Fruit fly (Drosophila melanogaster): ENCODE measurements around the gene Dpm3.

Gene Dpm3

DNA sequence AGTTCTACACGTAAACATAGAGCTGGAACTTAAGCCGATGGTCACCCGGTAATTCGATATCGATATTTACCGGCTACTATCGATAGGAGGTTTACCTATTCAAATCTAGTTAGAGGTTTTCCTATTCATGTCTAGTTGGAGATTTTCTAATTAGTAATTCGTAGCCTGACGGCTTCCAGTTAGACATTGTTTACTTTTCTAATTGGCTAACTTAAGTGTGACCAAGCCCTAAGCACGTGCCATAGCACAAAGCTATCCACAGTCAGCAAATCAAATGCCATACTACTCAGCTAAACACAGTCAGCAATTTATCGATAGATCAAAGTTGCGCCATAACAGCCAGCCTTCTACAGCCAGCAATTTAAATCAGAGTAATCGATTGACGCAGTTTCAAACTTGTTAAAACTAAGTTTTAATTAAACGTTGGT is at the start of gene Dpm3:
TSS of gene Dpm3 (minus strand) at position 20 of the 428 bp plus-strand sequence.
- TF ChIP-seq CG1620 (GFP tag; optimal IDR thresholded peaks at IDR 0.05) = peak; percentile 58
- TF ChIP-seq cnc (optimal IDR thresholded peaks at IDR 0.05) = no peak
- TF ChIP-seq tj (GFP tag; optimal IDR thresholded peaks at IDR 0.05) = peak; percentile 20
- TF ChIP-seq pad (GFP tag; optimal IDR thresholded peaks at IDR 0.05) = peak; percentile 15
- no peak for TF ChIP-seq kay (GFP tag; ENCODE audit: borderline replicate concordance)
- peak; percentile 21 for TF ChIP-seq Crg-1 (GFP tag; optimal IDR thresholded peaks at IDR 0.05)
- TF ChIP-seq CG12768 (GFP tag; optimal IDR thresholded peaks at IDR 0.05) = no peak
- TF ChIP-seq ovo (GFP tag; optimal IDR thresholded peaks at IDR 0.05) = no peak
- TF ChIP-seq cic (GFP tag; optimal IDR thresholded peaks at IDR 0.05) = no peak
- TF ChIP-seq CG14711 (tag; optimal IDR thresholded peaks at IDR 0.05) = no peak
- TF ChIP-seq Clk (GFP tag; optimal IDR thresholded peaks at IDR 0.05) = no peak
- TF ChIP-seq Hr96 (GFP tag; optimal IDR thresholded peaks at IDR 0.05) = no peak
- TF ChIP-seq CG7045 (GFP tag; optimal IDR thresholded peaks at IDR 0.05) = no peak
- TF ChIP-seq CG5204 (GFP tag; optimal IDR thresholded peaks at IDR 0.05) = no peak
- peak; percentile 39 for TF ChIP-seq toe (GFP tag; optimal IDR thresholded peaks at IDR 0.05)
- TF ChIP-seq CG33017 (tag; optimal IDR thresholded peaks at IDR 0.05) = no peak
- TF ChIP-seq CG11617 (GFP tag; optimal IDR thresholded peaks at IDR 0.05) = no peak
- TF ChIP-seq bab1 (GFP tag; optimal IDR thresholded peaks at IDR 0.05) = peak; percentile 54
- TF ChIP-seq Mnt (GFP tag; optimal IDR thresholded peaks at IDR 0.05) = peak; percentile 11
- TF ChIP-seq CG7101 (tag; optimal IDR thresholded peaks at IDR 0.05) = no peak

DNA sequence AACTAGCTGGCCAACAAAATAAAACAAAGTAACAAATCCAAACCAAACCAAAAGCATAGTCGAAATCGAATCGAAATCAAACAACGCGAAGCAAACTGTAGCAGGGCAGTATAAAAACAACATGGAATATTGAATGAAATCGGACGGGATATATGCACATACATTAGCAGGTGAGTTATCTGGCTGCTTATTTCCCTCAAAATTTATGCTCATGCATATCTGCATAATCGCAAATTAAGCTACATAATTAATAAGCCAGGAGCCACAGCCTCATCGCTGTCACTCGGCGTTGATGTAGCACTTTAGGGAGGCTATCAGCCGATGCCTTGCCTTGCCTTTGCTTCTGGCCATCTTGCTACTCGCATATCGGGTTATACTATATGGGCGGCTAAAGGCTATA is 49.4 kb upstream of the Dpm3 start:
- no peak for TF ChIP-seq Hr96 (GFP tag; optimal IDR thresholded peaks at IDR 0.05)
- TF ChIP-seq toe (GFP tag; optimal IDR thresholded peaks at IDR 0.05) = no peak
- TF ChIP-seq Clk (GFP tag; optimal IDR thresholded peaks at IDR 0.05) = no peak
- no peak for TF ChIP-seq Crg-1 (GFP tag; optimal IDR thresholded peaks at IDR 0.05)
- no peak for TF ChIP-seq CG1620 (GFP tag; optimal IDR thresholded peaks at IDR 0.05)
- TF ChIP-seq cnc (optimal IDR thresholded peaks at IDR 0.05) = no peak
- no peak for TF ChIP-seq CG11617 (GFP tag; optimal IDR thresholded peaks at IDR 0.05)
- TF ChIP-seq Mnt (GFP tag; optimal IDR thresholded peaks at IDR 0.05) = no peak

DNA sequence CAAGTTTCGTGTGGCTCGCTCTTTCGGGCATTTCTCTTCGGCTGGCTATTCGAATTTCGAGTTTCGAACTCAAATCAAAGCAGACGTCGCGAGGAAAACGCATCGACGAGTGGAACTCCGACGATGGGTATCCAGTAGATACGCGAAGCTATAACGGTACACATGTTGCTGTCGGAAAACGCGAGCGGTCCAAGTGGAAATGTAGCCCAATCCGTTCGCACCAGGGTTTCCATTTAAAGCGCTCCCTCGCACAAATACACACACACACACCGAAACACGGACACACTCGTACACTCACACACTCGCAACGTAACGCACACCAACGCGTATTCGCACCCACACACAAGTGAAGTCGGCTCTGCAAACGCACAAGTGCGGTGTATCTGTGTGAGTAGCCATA is 47.5 kb upstream of the Dpm3 start, which contains the start of gene side-IV:
TSS of gene side-IV (plus strand) at position 253 of the 400 bp plus-strand sequence.
- TF ChIP-seq CG33017 (tag; optimal IDR thresholded peaks at IDR 0.05) (no peak), cnc (optimal IDR thresholded peaks at IDR 0.05) (no peak)

DNA sequence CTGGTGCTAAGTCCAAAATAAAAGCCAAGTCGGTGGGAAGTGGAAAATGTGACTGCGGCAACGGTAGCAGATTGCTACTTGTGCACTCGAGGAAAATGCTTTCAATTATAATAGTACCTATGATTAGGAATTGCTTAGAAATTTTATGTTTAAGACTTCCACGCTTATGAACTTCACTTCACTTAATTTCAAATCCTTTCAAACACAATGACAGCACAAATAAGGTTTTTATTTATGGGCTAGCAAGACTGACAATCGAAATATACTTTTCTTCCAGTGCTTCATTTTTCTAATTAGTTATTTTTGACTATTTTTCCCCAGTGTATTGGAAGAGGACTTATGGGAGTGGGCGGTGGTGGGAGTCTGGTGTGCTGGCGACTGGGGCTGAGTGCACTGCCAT is 45.5 kb upstream of the Dpm3 start:
- TF ChIP-seq toe (GFP tag; optimal IDR thresholded peaks at IDR 0.05) (no peak), Mnt (GFP tag; optimal IDR thresholded peaks at IDR 0.05) (no peak), tj (GFP tag; optimal IDR thresholded peaks at IDR 0.05) (no peak), bab1 (GFP tag; optimal IDR thresholded peaks at IDR 0.05) (no peak), CG7045 (GFP tag; optimal IDR thresholded peaks at IDR 0.05) (no peak), CG1620 (GFP tag; optimal IDR thresholded peaks at IDR 0.05) (no peak), CG12768 (GFP tag; optimal IDR thresholded peaks at IDR 0.05) (no peak), CG5204 (GFP tag; optimal IDR thresholded peaks at IDR 0.05) (no peak), ovo (GFP tag; optimal IDR thresholded peaks at IDR 0.05) (no peak), CG7101 (tag; optimal IDR thresholded peaks at IDR 0.05) (no peak)

DNA sequence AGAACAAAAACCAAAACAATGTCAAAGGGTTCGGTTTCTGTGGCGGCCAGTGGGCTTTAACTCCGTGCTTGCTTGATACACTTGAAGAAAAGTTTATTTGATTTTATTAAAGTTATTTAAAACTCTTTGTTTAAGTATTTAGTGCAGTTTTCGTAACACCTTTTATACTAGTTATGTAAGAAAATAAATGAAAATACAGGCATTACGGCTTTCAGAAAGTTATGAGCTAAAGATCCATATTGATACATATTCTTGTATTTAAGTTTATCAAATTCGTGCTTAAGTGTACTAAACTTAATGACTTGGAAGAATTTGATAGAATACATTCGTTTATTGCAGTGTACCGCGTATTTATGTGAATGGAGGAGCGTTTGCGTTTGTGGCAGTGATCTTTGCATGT is 43.6 kb upstream of the Dpm3 start:
- no peak for TF ChIP-seq tj (GFP tag; optimal IDR thresholded peaks at IDR 0.05)
- no peak for TF ChIP-seq CG1620 (GFP tag; optimal IDR thresholded peaks at IDR 0.05)
- TF ChIP-seq bab1 (GFP tag; optimal IDR thresholded peaks at IDR 0.05) = no peak
- TF ChIP-seq cnc (optimal IDR thresholded peaks at IDR 0.05) = no peak
- no peak for TF ChIP-seq CG7101 (tag; optimal IDR thresholded peaks at IDR 0.05)
- no peak for TF ChIP-seq Mnt (GFP tag; optimal IDR thresholded peaks at IDR 0.05)
- no peak for TF ChIP-seq Hr96 (GFP tag; optimal IDR thresholded peaks at IDR 0.05)
- TF ChIP-seq toe (GFP tag; optimal IDR thresholded peaks at IDR 0.05) = no peak
- TF ChIP-seq kay (GFP tag; ENCODE audit: borderline replicate concordance) = no peak
- no peak for TF ChIP-seq CG14711 (tag; optimal IDR thresholded peaks at IDR 0.05)
- TF ChIP-seq cic (GFP tag; optimal IDR thresholded peaks at IDR 0.05) = no peak
- no peak for TF ChIP-seq CG7045 (GFP tag; optimal IDR thresholded peaks at IDR 0.05)
- TF ChIP-seq CG11617 (GFP tag; optimal IDR thresholded peaks at IDR 0.05) = no peak
- TF ChIP-seq ovo (GFP tag; optimal IDR thresholded peaks at IDR 0.05) = no peak
- no peak for TF ChIP-seq Clk (GFP tag; optimal IDR thresholded peaks at IDR 0.05)

DNA sequence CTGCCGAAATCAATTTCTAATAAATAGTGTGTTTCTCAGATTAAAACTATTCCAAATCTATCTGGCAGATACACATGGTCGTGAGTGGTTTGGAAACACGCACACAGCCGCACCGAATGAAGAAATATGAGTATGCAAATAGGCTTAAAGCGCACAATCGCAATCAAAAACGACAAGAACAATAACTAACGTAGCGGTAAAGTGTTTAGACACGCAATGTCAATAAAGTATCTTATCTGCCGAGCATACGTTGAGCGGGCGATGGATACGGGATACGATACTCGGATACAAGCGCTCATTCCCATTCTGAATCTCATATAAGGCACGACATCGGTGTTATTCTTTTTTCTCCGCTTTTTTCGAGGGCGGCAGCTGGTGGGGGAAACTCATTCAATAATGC is 43.2 kb upstream of the Dpm3 start:
- TF ChIP-seq kay (GFP tag; ENCODE audit: borderline replicate concordance) (no peak), CG14711 (tag; optimal IDR thresholded peaks at IDR 0.05) (no peak), ovo (GFP tag; optimal IDR thresholded peaks at IDR 0.05) (no peak), pad (GFP tag; optimal IDR thresholded peaks at IDR 0.05) (no peak)

DNA sequence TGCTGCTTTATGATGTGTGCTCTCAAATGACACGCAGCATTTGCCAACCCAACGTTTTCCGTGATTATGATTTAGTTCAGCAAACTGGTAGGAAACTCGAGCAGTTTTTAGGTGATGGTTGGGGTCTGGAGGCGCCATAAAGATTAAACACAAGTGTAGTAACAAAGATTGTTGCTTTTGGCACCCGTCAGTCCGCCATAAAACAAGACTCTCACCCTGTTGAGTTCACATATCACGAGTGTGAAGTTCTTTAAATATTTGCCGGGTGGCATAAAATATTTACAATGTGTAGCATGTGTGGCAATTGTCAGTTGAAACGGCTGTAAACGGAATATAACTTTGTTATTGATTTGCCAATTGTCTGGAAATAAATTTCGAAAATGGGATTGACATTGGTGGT is 38.9 kb upstream of the Dpm3 start:
- TF ChIP-seq ovo (GFP tag; optimal IDR thresholded peaks at IDR 0.05) (no peak), Mnt (GFP tag; optimal IDR thresholded peaks at IDR 0.05) (no peak), CG7101 (tag; optimal IDR thresholded peaks at IDR 0.05) (no peak), Crg-1 (GFP tag; optimal IDR thresholded peaks at IDR 0.05) (no peak), tj (GFP tag; optimal IDR thresholded peaks at IDR 0.05) (no peak), cnc (optimal IDR thresholded peaks at IDR 0.05) (no peak), Clk (GFP tag; optimal IDR thresholded peaks at IDR 0.05) (no peak), CG5204 (GFP tag; optimal IDR thresholded peaks at IDR 0.05) (no peak), CG14711 (tag; optimal IDR thresholded peaks at IDR 0.05) (no peak), pad (GFP tag; optimal IDR thresholded peaks at IDR 0.05) (no peak), toe (GFP tag; optimal IDR thresholded peaks at IDR 0.05) (no peak)

All from whole organism, adult.